Worm (Caenorhabditis elegans) whole organism, early embryonic: ENCODE data around the gene F21H7.2.

ENCODE experiments used
- ama-1 ChIP-seq: fragments of 150-350 bp; optimal IDR thresholded peaks from 2 replicates; lab custom pipeline; 2014
- ceh-13 ChIP-seq: fragments of 200-800 bp; sonication (Bioruptor generic); optimal IDR thresholded peaks from 2 replicates; lab custom pipeline; 2018; ENCODE audit warnings: mild to moderate bottlenecking, missing genetic modification characterization, missing compliant biosample characterization
- ets-7 ChIP-seq: sonication (generic microtip); optimal IDR thresholded peaks from 2 replicates; lab custom pipeline; 2016; ENCODE audit warnings: missing genotype, missing genetic modification characterization, missing compliant biosample characterization
- flt-1 ChIP-seq: fragments of 200-800 bp; sonication (Bioruptor generic); IDR thresholded peaks from 2 replicates; pipeline ENCODE4 v1.3.6; 2022; ENCODE audit warnings: missing genetic modification characterization, missing compliant biosample characterization
- hmbx-1 ChIP-seq: sonication (generic microtip); optimal IDR thresholded peaks from 2 replicates; lab custom pipeline; 2016; ENCODE audit warnings: mild to moderate bottlenecking, missing genetic modification characterization, missing compliant biosample characterization
- pes-1 ChIP-seq: fragments of 200-800 bp; sonication (Bioruptor generic); IDR thresholded peaks from 2 replicates; pipeline ENCODE4 v1.3.6; 2022; ENCODE audit warnings: missing genetic modification reagents, missing genetic modification characterization, missing compliant biosample characterization
- scrt-1 ChIP-seq: fragments of 200-800 bp; sonication (Bioruptor generic); IDR thresholded peaks from 2 replicates; pipeline ENCODE4 v1.3.6; 2022; ENCODE audit warnings: missing genetic modification characterization, missing compliant biosample characterization
- sea-1 ChIP-seq: fragments of 200-800 bp; sonication (Bioruptor generic); conservative IDR thresholded peaks from 2 replicates; pipeline ENCODE4 v1.3.6; 2022; ENCODE audit warnings: missing genetic modification characterization, missing compliant biosample characterization
- tra-4 ChIP-seq: sonication (generic microtip); optimal IDR thresholded peaks from 2 replicates; lab custom pipeline; 2017; ENCODE audit warnings: missing genetic modification characterization, missing compliant biosample characterization

DNA sequence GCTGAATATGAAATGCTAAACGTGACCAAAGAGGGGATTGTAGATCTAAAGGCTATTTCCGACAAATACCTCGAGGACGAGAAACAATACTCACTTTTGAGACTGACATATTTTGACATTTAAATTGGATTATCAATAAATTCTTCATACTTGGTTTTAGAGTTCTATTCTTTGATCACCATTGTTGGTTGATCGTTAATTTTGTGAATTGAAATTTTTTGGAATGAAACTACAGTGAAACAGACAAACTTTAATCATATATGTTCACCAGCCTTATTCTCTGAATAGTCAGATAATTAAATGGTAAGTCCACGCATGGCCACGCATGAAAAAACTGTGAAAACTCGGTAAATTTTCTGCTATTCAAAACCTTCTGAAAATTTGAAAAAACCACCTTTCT lies 27.2 kb downstream of the F21H7.2 start, which contains the start of gene F11A5.18:
- TF ChIP-seq ama-1 (lab: Kevin White, UChicago) (no peak), pes-1 (GFP tag; lab: Robert Waterston, UW) (no peak), hmbx-1 (no peak), ceh-13 (GFP tag; lab: Kevin White, UChicago) (no peak), tra-4 (no peak), flt-1 (no peak), sea-1 (GFP tag; lab: Robert Waterston, UW) (no peak), ets-7 (tag; lab: Kevin White, UChicago) (no peak), scrt-1 (GFP tag; lab: Robert Waterston, UW) (no peak)
